Fruit fly (Drosophila melanogaster) whole organism: Measurements from ENCODE around the gene lsn.

Experiments used
- EcR ChIP-seq, 2 experiments: fragments of >200 bp; optimal IDR thresholded peaks; 2 replicates each; lab custom pipeline; 2017; ENCODE audit warnings: missing biosample characterization in 2 of 2, missing genetic modification characterization in 2 of 2, missing genetic modification reagents in 2 of 2
- psq ChIP-seq: fragments of >200 bp; optimal IDR thresholded peaks from 2 replicates; lab custom pipeline; 2017
- usp ChIP-seq: fragments of >200 bp; optimal IDR thresholded peaks from 2 replicates; lab custom pipeline; 2017; ENCODE audit warnings: missing biosample characterization, missing genetic modification characterization, mixed read lengths

- TF ChIP-seq psq (lab: Kevin White, UChicago) (no peak), EcR (GFP tag; optimal IDR thresholded peaks at IDR 0.05; lab: Kevin White, UChicago) (peak; percentile 77 to 82), usp (GFP tag; lab: Kevin White, UChicago) (no peak)
Observed at dm6 chr3R:21895961-21896875, 31.2 kb downstream of the lsn start.
